Worm (Caenorhabditis elegans): Measurements from ENCODE around the gene Y37E11AL.1.

- TF ChIP-seq ama-1 (optimal IDR thresholded peaks at IDR 0.05), result no peak
- TF ChIP-seq ama-1 (GFP tag; optimal IDR thresholded peaks at IDR 0.05), result no peak
- TF ChIP-seq ceh-40 (GFP tag; IDR thresholded peaks at IDR 0.05), result no peak
- no peak for TF ChIP-seq xnd-1 (tag; optimal IDR thresholded peaks at IDR 0.05)
- TF ChIP-seq egl-44 (GFP tag; IDR thresholded peaks at IDR 0.05), result no peak
- TF ChIP-seq F22D6.2 (tag; optimal IDR thresholded peaks at IDR 0.05), result no peak
- TF ChIP-seq madf-3 (GFP tag; IDR thresholded peaks at IDR 0.05), result no peak
These were observed 49.3 kb upstream of the Y37E11AL.1 start for ce11 chrIV:3659951-3660350.
